Worm (Caenorhabditis elegans) whole organism, L4 larva: ENCODE results near the gene C49A9.1.

Source experiments
- R02D3.7 ChIP-seq: fragments of 150-350 bp; sonication (generic microtip); optimal IDR thresholded peaks from 3 replicates; lab custom pipeline; 2014; ENCODE audit warnings: missing biosample characterization, missing genetic modification characterization
- ZK337.2 ChIP-seq: fragments of 200-800 bp; sonication (Bioruptor generic); IDR thresholded peaks from 2 replicates; pipeline ENCODE4 v1.3.6; 2022; ENCODE audit warnings: missing genetic modification reagents, missing genetic modification characterization, missing compliant biosample characterization
- ama-1 ChIP-seq: fragments of 150-350 bp; optimal IDR thresholded peaks from 2 replicates; lab custom pipeline; 2014; ENCODE audit warnings: inconsistent platforms, mixed read lengths
- ceh-82 ChIP-seq: sonication (generic microtip); optimal IDR thresholded peaks from 2 replicates; lab custom pipeline; 2017; ENCODE audit warnings: missing biosample characterization, missing genetic modification characterization
- dpl-1 ChIP-seq: fragments of 150-350 bp; optimal IDR thresholded peaks from 2 replicates; lab custom pipeline; 2014; ENCODE audit warnings: missing biosample characterization, missing genetic modification reagents, missing genetic modification characterization
- lin-15B ChIP-seq: fragments of 150-350 bp; sonication (generic microtip); optimal IDR thresholded peaks from 3 replicates; lab custom pipeline; 2014; ENCODE audit warnings: missing biosample characterization, missing genetic modification characterization
- nhr-11 ChIP-seq: fragments of 150-350 bp; optimal IDR thresholded peaks from 2 replicates; lab custom pipeline; 2014; ENCODE audit warnings: missing biosample characterization, missing genetic modification characterization
- sdz-12 ChIP-seq: fragments of 200-800 bp; sonication (Bioruptor generic); optimal IDR thresholded peaks from 2 replicates; lab custom pipeline; 2018; ENCODE audit warnings: mild to moderate bottlenecking, missing genetic modification characterization, missing compliant biosample characterization
- set-16 ChIP-seq: fragments of 200-800 bp; sonication (Bioruptor generic); IDR thresholded peaks from 2 replicates; pipeline ENCODE4 v1.3.6; 2022; ENCODE audit warnings: missing genetic modification reagents, missing genetic modification characterization, missing compliant biosample characterization

DNA sequence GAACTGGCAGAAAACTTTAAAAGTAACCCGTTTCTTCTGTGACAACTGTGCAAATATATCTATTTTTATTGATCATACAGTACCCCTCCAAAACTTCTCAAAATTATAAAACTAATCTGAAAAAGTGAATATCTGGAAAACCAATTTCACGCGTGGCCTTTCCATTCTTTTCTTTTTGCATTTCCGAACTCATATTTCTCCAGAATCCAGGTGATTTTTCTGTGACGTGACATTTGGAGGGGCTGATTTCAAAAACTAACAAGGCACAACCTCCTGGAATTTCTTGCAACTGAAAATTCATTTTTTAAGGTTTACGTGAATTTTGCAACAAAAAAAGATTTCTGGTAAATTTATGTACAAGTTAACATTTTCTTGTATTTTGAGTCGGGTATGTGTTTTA, 27.7 kb upstream of the C49A9.1 start:
- TF ChIP-seq set-16 (GFP tag; lab: Robert Waterston, UW) (no peak), ceh-82 (tag; lab: Kevin White, UChicago) (no peak), ama-1 (no peak), nhr-11 (tag; lab: Kevin White, UChicago) (no peak), sdz-12 (no peak), R02D3.7 (tag; lab: Kevin White, UChicago) (no peak), ZK337.2 (GFP tag; lab: Robert Waterston, UW) (no peak), dpl-1 (no peak), lin-15B (tag; lab: Kevin White, UChicago) (no peak)
